Worm (Caenorhabditis elegans) whole organism, midembryonic: ENCODE data around the gene T14B4.3.

ENCODE experiments used
- T22C8.4 ChIP-seq: fragments of 200-800 bp; sonication (Bioruptor generic); IDR thresholded peaks from 2 replicates; pipeline ENCODE4 v1.3.6; 2022; ENCODE audit warnings: missing genetic modification characterization, missing compliant biosample characterization
- cog-1 ChIP-seq: sonication (generic microtip); optimal IDR thresholded peaks from 2 replicates; lab custom pipeline; 2016; ENCODE audit warnings: missing genetic modification characterization, missing compliant biosample characterization
- flt-1 ChIP-seq: fragments of 200-800 bp; sonication (Bioruptor generic); IDR thresholded peaks from 2 replicates; pipeline ENCODE4 v1.3.6; 2022; ENCODE audit warnings: missing genetic modification characterization, missing compliant biosample characterization
- klf-2 ChIP-seq: fragments of 200-800 bp; sonication (Bioruptor generic); conservative IDR thresholded peaks from 2 replicates; pipeline ENCODE4 v1.3.6; 2022; ENCODE audit warnings: missing genetic modification reagents, missing genetic modification characterization, missing compliant biosample characterization
- med-1 ChIP-seq: sonication (generic microtip); optimal IDR thresholded peaks from 2 replicates; lab custom pipeline; 2017; ENCODE audit warnings: missing genetic modification characterization, mild to moderate bottlenecking, missing compliant biosample characterization, antibody characterized with exemption, missing genetic modification reagents; ENCODE audit not compliant: insufficient read depth
- ref-1 ChIP-seq: fragments of 200-800 bp; sonication (Bioruptor generic); conservative IDR thresholded peaks from 2 replicates; pipeline ENCODE4 v1.3.6; 2022; ENCODE audit warnings: missing genetic modification reagents, missing genetic modification characterization, missing compliant biosample characterization
- ztf-23 ChIP-seq: fragments of 200-800 bp; sonication (Bioruptor generic); IDR thresholded peaks from 2 replicates; pipeline ENCODE4 v1.3.6; 2022; ENCODE audit warnings: missing genetic modification reagents, missing genetic modification characterization, missing compliant biosample characterization

- TF ChIP-seq flt-1 (GFP tag; lab: Robert Waterston, UW) (no peak), ref-1 (no peak), cog-1 (tag; lab: Kevin White, UChicago) (no peak), klf-2 (GFP tag; lab: Robert Waterston, UW) (no peak), T22C8.4 (no peak), med-1 (GFP tag; lab: Kevin White, UChicago) (no peak), ztf-23 (GFP tag; lab: Robert Waterston, UW) (no peak)
Observed at ce11 chrII:6782738-6783163, 48.0 kb downstream of the T14B4.3 start.
